Worm (Caenorhabditis elegans) whole organism, young adult: ENCODE data around the gene hrpa-2.

Experiments used
- B0261.1 ChIP-seq: sonication (generic microtip); optimal IDR thresholded peaks from 2 replicates; lab custom pipeline; 2016; ENCODE audit warnings: mild to moderate bottlenecking, missing genetic modification characterization, moderate library complexity, missing compliant biosample characterization
- D2030.7 ChIP-seq: fragments of 200-800 bp; sonication (Bioruptor generic); IDR thresholded peaks from 2 replicates; pipeline ENCODE4 v1.3.6; 2022; ENCODE audit warnings: missing genetic modification reagents, missing genetic modification characterization, missing compliant biosample characterization
- F10E7.11 ChIP-seq: sonication (generic microtip); optimal IDR thresholded peaks from 2 replicates; lab custom pipeline; 2017; ENCODE audit warnings: mild to moderate bottlenecking, missing genetic modification characterization, moderate library complexity, missing compliant biosample characterization
- chd-7 ChIP-seq: sonication (generic microtip); optimal IDR thresholded peaks from 2 replicates; lab custom pipeline; 2016; ENCODE audit warnings: mild to moderate bottlenecking, missing genetic modification characterization, moderate library complexity, missing compliant biosample characterization
- him-1 ChIP-seq: sonication (generic microtip); optimal IDR thresholded peaks from 2 replicates; lab custom pipeline; 2016; ENCODE audit warnings: missing genotype, missing genetic modification reagents, missing genetic modification characterization, missing compliant biosample characterization
- hmg-20 ChIP-seq: fragments of 200-800 bp; sonication (Bioruptor generic); IDR thresholded peaks from 2 replicates; pipeline ENCODE4 v1.3.6; 2022; ENCODE audit warnings: missing genetic modification reagents, missing genetic modification characterization, missing compliant biosample characterization
- lin-40 ChIP-seq: sonication (generic microtip); optimal IDR thresholded peaks from 2 replicates; lab custom pipeline; 2016; ENCODE audit warnings: missing genetic modification characterization, mild to moderate bottlenecking, missing compliant biosample characterization, missing genotype, missing genetic modification reagents
- sea-2 ChIP-seq: fragments of 200-800 bp; sonication (Bioruptor generic); IDR thresholded peaks from 2 replicates; pipeline ENCODE4 v1.3.6; 2022; ENCODE audit warnings: missing genetic modification characterization, missing compliant biosample characterization
- unc-62 ChIP-seq: fragments of 150-350 bp; optimal IDR thresholded peaks from 2 replicates; lab custom pipeline; 2014; ENCODE audit warnings: missing biosample characterization, missing genetic modification reagents, missing genetic modification characterization
- xnd-1 ChIP-seq: sonication (generic microtip); optimal IDR thresholded peaks from 2 replicates; lab custom pipeline; 2016; ENCODE audit warnings: missing genotype, missing genetic modification reagents, missing genetic modification characterization, missing compliant biosample characterization

DNA sequence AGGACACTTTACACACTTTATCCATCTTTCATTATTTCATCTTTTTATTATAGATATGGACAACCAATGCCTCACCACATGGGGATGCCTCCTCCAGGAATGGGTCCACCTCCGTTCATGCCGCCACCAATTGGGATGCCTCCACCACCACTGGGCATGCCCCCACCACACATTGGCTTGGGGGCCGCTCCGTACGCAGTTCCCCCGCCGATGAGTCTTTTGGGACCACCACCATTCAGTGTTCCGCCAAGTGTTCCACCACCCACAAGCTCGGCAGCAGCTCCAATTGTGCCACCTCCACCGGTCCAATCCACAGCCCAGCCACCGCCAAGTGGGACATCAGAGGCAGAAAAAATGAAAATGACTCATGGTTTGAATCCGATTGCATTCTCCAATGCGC is 1.4 kb upstream of the hrpa-2 start:
- TF ChIP-seq D2030.7 (GFP tag; lab: Robert Waterston, UW), result no peak
- no peak for TF ChIP-seq B0261.1 (tag; lab: Kevin White, UChicago)
- no peak for TF ChIP-seq lin-40 (tag; lab: Kevin White, UChicago)
- TF ChIP-seq chd-7 (tag; lab: Kevin White, UChicago), result no peak
- no peak for TF ChIP-seq xnd-1 (tag; lab: Kevin White, UChicago)
- TF ChIP-seq F10E7.11 (tag; lab: Kevin White, UChicago), result no peak
- no peak for TF ChIP-seq hmg-20
- TF ChIP-seq unc-62, result no peak
- no peak for TF ChIP-seq sea-2 (GFP tag; lab: Robert Waterston, UW)
- no peak for TF ChIP-seq him-1 (tag; lab: Kevin White, UChicago)
